Worm (Caenorhabditis elegans): Measurements from ENCODE around the gene srx-133.

srx-133 gene

DNA sequence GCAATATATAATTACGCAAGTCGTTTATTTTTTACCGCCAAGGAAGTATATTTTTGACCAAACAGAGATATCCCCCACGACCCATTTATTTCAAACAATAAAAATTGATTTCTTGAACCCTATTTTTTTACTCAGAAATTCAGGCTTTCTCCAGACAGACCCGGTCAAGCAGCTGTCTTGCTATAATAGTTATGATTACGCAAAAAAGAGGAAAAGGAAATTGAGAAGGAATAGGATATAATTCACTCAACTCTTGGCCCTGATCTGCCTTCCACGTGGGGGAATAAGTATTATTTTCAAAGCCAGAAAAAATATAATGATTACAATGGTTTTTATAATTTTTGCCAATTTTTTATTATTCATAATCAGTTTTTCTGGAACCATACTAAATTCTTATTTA, 8.7 kb downstream of the srx-133 start, which contains the start of gene srx-136:
srx-136 (plus strand) TSS at position 301 of the 400 bp plus-strand sequence.
- TF ChIP-seq sox-2 (GFP tag; IDR thresholded peaks at IDR 0.05) (no peak), Y22D7AL.16 (tag; optimal IDR thresholded peaks at IDR 0.05) (no peak)

- TF ChIP-seq rnt-1 (tag; optimal IDR thresholded peaks at IDR 0.05): no peak
- TF ChIP-seq hlh-13 (GFP tag; optimal IDR thresholded peaks at IDR 0.05): no peak
- no peak for TF ChIP-seq pqm-1 (tag; optimal IDR thresholded peaks at IDR 0.05)
- TF ChIP-seq tbx-2 (tag; optimal IDR thresholded peaks at IDR 0.05): no peak
- TF ChIP-seq elt-2 (tag; optimal IDR thresholded peaks at IDR 0.05): no peak
- no peak for TF ChIP-seq ceh-30 (tag; optimal IDR thresholded peaks at IDR 0.05)
- TF ChIP-seq pha-4 (tag; optimal IDR thresholded peaks at IDR 0.05): no peak
- no peak for TF ChIP-seq pag-3 (tag; optimal IDR thresholded peaks at IDR 0.05; ENCODE audit: borderline replicate concordance)
- TF ChIP-seq fkh-10 (GFP tag; optimal IDR thresholded peaks at IDR 0.05): no peak
These were observed 10.4 kb downstream of the srx-133 start, which contains the start of gene srx-135 for ce11 chrV:13858906-13859305. Gene srx-135, plus strand, starts transcription at chrV:13859206.

ce11 chrV:13862505-13862904, 14.0 kb downstream of the srx-133 start, which contains the start of gene srx-137:
Gene srx-137, plus strand, starts transcription at chrV:13862805.
- TF ChIP-seq odd-2 (tag; optimal IDR thresholded peaks at IDR 0.05) (no peak), eyg-1 (tag; optimal IDR thresholded peaks at IDR 0.05) (no peak), Y22D7AL.16 (tag; optimal IDR thresholded peaks at IDR 0.05) (no peak), tbx-2 (tag; optimal IDR thresholded peaks at IDR 0.05) (no peak), nfya-1 (tag; optimal IDR thresholded peaks at IDR 0.05) (no peak), sox-2 (GFP tag; IDR thresholded peaks at IDR 0.05) (no peak), F13H6.1 (tag; optimal IDR thresholded peaks at IDR 0.05) (no peak)

- no peak for TF ChIP-seq fax-1 (tag; optimal IDR thresholded peaks at IDR 0.05)
- no peak for TF ChIP-seq sdc-2 (tag; optimal IDR thresholded peaks at IDR 0.05)
- TF ChIP-seq ztf-16 (tag; optimal IDR thresholded peaks at IDR 0.05): no peak
- TF ChIP-seq hlh-8 (tag; optimal IDR thresholded peaks at IDR 0.05): no peak
- no peak for TF ChIP-seq fkh-10 (GFP tag; optimal IDR thresholded peaks at IDR 0.05)
- no peak for TF ChIP-seq ref-2 (tag; optimal IDR thresholded peaks at IDR 0.05)
- TF ChIP-seq eyg-1 (tag; optimal IDR thresholded peaks at IDR 0.05): no peak
- no peak for TF ChIP-seq mec-3 (tag; optimal IDR thresholded peaks at IDR 0.05; ENCODE audit: borderline replicate concordance)
- TF ChIP-seq Y22D7AL.16 (tag; optimal IDR thresholded peaks at IDR 0.05): no peak
- no peak for TF ChIP-seq pros-1 (tag; optimal IDR thresholded peaks at IDR 0.05)
- no peak for TF ChIP-seq ceh-30 (tag; optimal IDR thresholded peaks at IDR 0.05)
- no peak for TF ChIP-seq dmd-4 (tag; optimal IDR thresholded peaks at IDR 0.05; ENCODE audit: borderline replicate concordance)
- no peak for TF ChIP-seq lin-11 (tag; optimal IDR thresholded peaks at IDR 0.05)
- no peak for TF ChIP-seq nhr-232 (tag; optimal IDR thresholded peaks at IDR 0.05)
These were observed 15.2 kb downstream of the srx-133 start for ce11 chrV:13863700-13864099.

- TF ChIP-seq elt-2 (tag; optimal IDR thresholded peaks at IDR 0.05) (no peak), che-1 (tag; optimal IDR thresholded peaks at IDR 0.05) (no peak), lim-6 (tag; optimal IDR thresholded peaks at IDR 0.05) (no peak), ceh-30 (tag; optimal IDR thresholded peaks at IDR 0.05) (no peak), ama-1 (optimal IDR thresholded peaks at IDR 0.05) (no peak), fkh-10 (GFP tag; optimal IDR thresholded peaks at IDR 0.05) (no peak), C38D4.7 (GFP tag; optimal IDR thresholded peaks at IDR 0.05) (no peak), nfya-1 (tag; optimal IDR thresholded peaks at IDR 0.05) (no peak), pqm-1 (tag; optimal IDR thresholded peaks at IDR 0.05) (no peak), ceh-14 (tag; optimal IDR thresholded peaks at IDR 0.05) (no peak), C08G9.2 (tag; optimal IDR thresholded peaks at IDR 0.05) (no peak), ceh-24 (tag; optimal IDR thresholded peaks at IDR 0.05) (no peak), zip-5 (tag; optimal IDR thresholded peaks at IDR 0.05) (no peak), hlh-6 (tag; optimal IDR thresholded peaks at IDR 0.05) (no peak), lin-11 (tag; optimal IDR thresholded peaks at IDR 0.05) (no peak)
These were observed 17.9 kb downstream of the srx-133 start, which contains the start of gene nhr-175 for ce11 chrV:13866353-13866752. Gene nhr-175, plus strand, starts transcription at chrV:13866691.
